Worm (Caenorhabditis elegans) whole organism, early embryonic: ENCODE measurements around the gene mes-6.

ENCODE experiments used
- B0310.2 ChIP-seq: sonication (generic microtip); optimal IDR thresholded peaks from 2 replicates; lab custom pipeline; 2016; ENCODE audit warnings: mild to moderate bottlenecking, missing genetic modification characterization, missing compliant biosample characterization
- F13C5.2 ChIP-seq: sonication (generic microtip); optimal IDR thresholded peaks from 2 replicates; lab custom pipeline; 2017; ENCODE audit warnings: mild to moderate bottlenecking, missing genetic modification characterization, inconsistent platforms, missing compliant biosample characterization
- aly-1 ChIP-seq: sonication (generic microtip); optimal IDR thresholded peaks from 2 replicates; lab custom pipeline; 2016; ENCODE audit warnings: missing genetic modification characterization, missing compliant biosample characterization
- ama-1 ChIP-seq: fragments of 150-350 bp; optimal IDR thresholded peaks from 2 replicates; lab custom pipeline; 2014
- ceh-13 ChIP-seq: fragments of 200-800 bp; sonication (Bioruptor generic); optimal IDR thresholded peaks from 2 replicates; lab custom pipeline; 2018; ENCODE audit warnings: mild to moderate bottlenecking, missing genetic modification characterization, missing compliant biosample characterization
- ceh-36 ChIP-seq: sonication (generic microtip); optimal IDR thresholded peaks from 2 replicates; lab custom pipeline; 2016; ENCODE audit warnings: missing genetic modification characterization, inconsistent platforms, missing compliant biosample characterization
- ets-7 ChIP-seq: sonication (generic microtip); optimal IDR thresholded peaks from 2 replicates; lab custom pipeline; 2016; ENCODE audit warnings: missing genotype, missing genetic modification characterization, missing compliant biosample characterization
- flt-1 ChIP-seq: fragments of 200-800 bp; sonication (Bioruptor generic); IDR thresholded peaks from 2 replicates; pipeline ENCODE4 v1.3.6; 2022; ENCODE audit warnings: missing genetic modification characterization, missing compliant biosample characterization
- hmbx-1 ChIP-seq: sonication (generic microtip); optimal IDR thresholded peaks from 2 replicates; lab custom pipeline; 2016; ENCODE audit warnings: mild to moderate bottlenecking, missing genetic modification characterization, missing compliant biosample characterization
- hmg-4 ChIP-seq: fragments of 200-800 bp; sonication (Bioruptor generic); optimal IDR thresholded peaks from 2 replicates; lab custom pipeline; 2018; ENCODE audit warnings: mild to moderate bottlenecking, missing genetic modification characterization, missing compliant biosample characterization
- hnd-1 ChIP-seq: sonication (generic microtip); optimal IDR thresholded peaks from 2 replicates; lab custom pipeline; 2016; ENCODE audit warnings: missing genetic modification characterization, missing compliant biosample characterization
- pes-1 ChIP-seq: fragments of 200-800 bp; sonication (Bioruptor generic); IDR thresholded peaks from 2 replicates; pipeline ENCODE4 v1.3.6; 2022; ENCODE audit warnings: missing genetic modification reagents, missing genetic modification characterization, missing compliant biosample characterization
- scrt-1 ChIP-seq: fragments of 200-800 bp; sonication (Bioruptor generic); IDR thresholded peaks from 2 replicates; pipeline ENCODE4 v1.3.6; 2022; ENCODE audit warnings: missing genetic modification characterization, missing compliant biosample characterization
- sea-1 ChIP-seq: fragments of 200-800 bp; sonication (Bioruptor generic); conservative IDR thresholded peaks from 2 replicates; pipeline ENCODE4 v1.3.6; 2022; ENCODE audit warnings: missing genetic modification characterization, missing compliant biosample characterization
- tbx-11 ChIP-seq: fragments of 200-800 bp; sonication (Bioruptor generic); IDR thresholded peaks from 2 replicates; pipeline ENCODE4 v1.3.6; 2022; ENCODE audit warnings: missing genetic modification characterization, missing compliant biosample characterization
- tbx-37 ChIP-seq: fragments of 200-800 bp; sonication (Bioruptor generic); conservative IDR thresholded peaks from 2 replicates; pipeline ENCODE4 v1.3.6; 2022; ENCODE audit warnings: missing genetic modification reagents, missing genetic modification characterization, missing compliant biosample characterization
- tra-4 ChIP-seq: sonication (generic microtip); optimal IDR thresholded peaks from 2 replicates; lab custom pipeline; 2017; ENCODE audit warnings: missing genetic modification characterization, missing compliant biosample characterization

Gene mes-6

DNA sequence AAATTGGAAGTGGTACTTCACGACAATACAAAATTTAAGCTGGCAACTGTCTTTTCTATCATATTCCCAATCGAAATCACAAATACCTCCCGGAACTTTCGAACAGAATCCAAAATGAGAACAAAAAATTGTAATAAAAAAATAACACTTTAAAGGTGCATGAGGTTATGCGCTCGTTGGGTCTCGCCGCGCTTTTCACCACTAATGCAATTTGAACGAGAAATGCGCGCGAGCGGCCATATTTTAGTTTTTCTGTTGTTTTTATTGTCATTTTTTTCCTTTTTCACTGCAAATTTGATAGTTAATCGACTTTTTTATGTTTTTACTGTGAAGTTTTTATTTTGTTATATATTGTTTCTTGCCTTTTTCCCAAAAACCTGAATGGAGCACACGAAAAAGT is at the start of gene mes-6:
mes-6 (plus strand) TSS at position 229 of the 400 bp plus-strand sequence.
- TF ChIP-seq scrt-1 (no peak), sea-1 (GFP tag; lab: Robert Waterston, UW) (no peak), hmg-4 (GFP tag; lab: Kevin White, UChicago) (no peak), hmbx-1 (tag; lab: Kevin White, UChicago) (no peak), ceh-36 (tag; lab: Kevin White, UChicago) (no peak), B0310.2 (no peak), F13C5.2 (tag; lab: Kevin White, UChicago) (no peak), tra-4 (tag; lab: Kevin White, UChicago) (no peak), ceh-13 (GFP tag; lab: Kevin White, UChicago) (no peak), aly-1 (tag; lab: Kevin White, UChicago) (no peak), hnd-1 (tag; lab: Kevin White, UChicago) (no peak)

DNA sequence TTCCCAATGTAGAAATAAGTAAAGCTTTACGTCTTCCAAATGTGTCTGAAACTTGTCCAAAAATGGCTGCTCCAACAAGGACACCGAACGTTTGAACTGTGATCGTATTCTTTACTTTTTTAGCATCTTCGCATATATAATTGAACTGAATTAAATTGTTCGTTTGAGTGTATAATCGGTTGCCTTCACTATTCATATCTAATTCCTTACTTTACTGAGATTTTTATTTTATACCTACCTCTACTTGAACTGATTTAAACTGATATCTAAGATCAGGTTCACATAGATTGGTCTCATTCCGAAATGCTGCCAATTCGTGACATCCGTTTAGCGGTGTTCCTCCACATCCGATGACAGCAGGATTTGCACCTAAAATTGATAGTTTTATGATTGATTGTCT is 48.7 kb upstream of the mes-6 start:
- no peak for TF ChIP-seq B0310.2

DNA sequence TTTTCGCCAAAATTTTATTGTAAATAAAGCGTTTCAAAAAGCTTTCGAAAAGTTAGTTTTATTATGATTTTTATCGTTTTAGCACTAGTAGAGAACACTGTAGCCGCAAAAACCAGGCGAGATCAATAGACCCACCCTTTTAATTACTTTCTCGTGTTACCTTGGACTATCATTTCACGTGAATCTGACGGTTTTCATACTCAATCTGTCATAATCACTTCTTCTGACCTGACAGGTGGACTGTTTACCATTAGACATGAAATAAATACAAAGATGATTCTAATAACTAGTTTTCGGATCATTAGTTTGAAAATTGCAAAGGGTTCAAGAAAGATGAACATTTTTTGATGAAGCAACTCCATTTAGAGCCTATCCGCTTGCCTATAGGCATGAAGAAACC is 48.0 kb upstream of the mes-6 start:
- TF ChIP-seq hmg-4 (GFP tag; lab: Kevin White, UChicago), result no peak
- no peak for TF ChIP-seq F13C5.2 (tag; lab: Kevin White, UChicago)
- TF ChIP-seq hnd-1 (tag; lab: Kevin White, UChicago), result no peak
- TF ChIP-seq hmbx-1 (tag; lab: Kevin White, UChicago), result no peak
- no peak for TF ChIP-seq flt-1 (GFP tag; lab: Robert Waterston, UW)
- no peak for TF ChIP-seq tra-4 (tag; lab: Kevin White, UChicago)
- TF ChIP-seq ama-1 (lab: Kevin White, UChicago), result no peak
- no peak for TF ChIP-seq tbx-11
- TF ChIP-seq aly-1 (tag; lab: Kevin White, UChicago), result no peak
- TF ChIP-seq scrt-1, result no peak
- no peak for TF ChIP-seq ets-7 (tag; lab: Kevin White, UChicago)
- TF ChIP-seq tbx-37, result no peak
- TF ChIP-seq ceh-36 (tag; lab: Kevin White, UChicago), result no peak
- no peak for TF ChIP-seq ceh-13 (GFP tag; lab: Kevin White, UChicago)

DNA sequence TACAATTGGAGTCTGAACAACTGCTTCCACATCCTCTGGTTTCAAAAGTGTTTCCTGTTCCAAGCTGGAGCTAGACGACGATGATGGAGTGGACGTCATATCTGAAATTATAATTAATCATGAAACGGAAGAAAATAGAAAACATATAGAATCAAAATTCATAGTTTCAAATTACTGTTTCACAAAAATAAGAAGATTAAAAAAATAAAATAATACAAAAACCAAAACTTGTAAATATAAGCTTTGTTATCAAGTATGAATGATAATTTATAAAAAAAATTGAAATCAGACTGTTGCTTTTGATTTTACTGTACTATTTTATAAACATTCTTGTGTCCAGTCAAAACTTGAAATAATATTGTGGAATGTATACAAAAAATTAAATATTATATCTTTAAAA is 47.4 kb upstream of the mes-6 start, which contains the start of gene str-176:
str-176 (minus strand) TSS at position 101 of the 400 bp plus-strand sequence.
- no peak for TF ChIP-seq pes-1 (GFP tag; lab: Robert Waterston, UW)
- TF ChIP-seq scrt-1, result no peak
- TF ChIP-seq flt-1 (GFP tag; lab: Robert Waterston, UW), result no peak

DNA sequence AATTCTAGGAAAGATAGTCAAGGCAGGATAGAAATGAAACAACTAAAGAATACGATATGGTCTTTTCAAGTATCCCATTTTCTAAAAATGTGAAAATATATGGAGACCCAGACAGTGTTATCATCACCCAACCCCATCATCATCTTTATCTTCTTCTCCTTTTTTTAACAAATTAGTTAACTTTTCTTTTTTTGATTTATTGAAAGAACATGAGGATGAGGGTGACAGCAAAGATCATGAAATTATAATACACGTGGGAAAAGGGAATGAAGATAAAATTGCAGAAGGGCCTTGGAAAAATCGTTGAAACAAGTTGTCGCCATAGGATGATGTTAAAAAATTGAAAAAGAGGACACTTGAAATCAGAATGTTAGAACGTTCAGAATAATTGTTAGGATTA is 46.9 kb upstream of the mes-6 start:
- no peak for TF ChIP-seq tbx-37
- no peak for TF ChIP-seq pes-1 (GFP tag; lab: Robert Waterston, UW)
- no peak for TF ChIP-seq ceh-13 (GFP tag; lab: Kevin White, UChicago)
- no peak for TF ChIP-seq aly-1 (tag; lab: Kevin White, UChicago)
- no peak for TF ChIP-seq ama-1 (lab: Kevin White, UChicago)
- TF ChIP-seq sea-1 (GFP tag; lab: Robert Waterston, UW), result no peak
- no peak for TF ChIP-seq hnd-1 (tag; lab: Kevin White, UChicago)
- no peak for TF ChIP-seq tbx-11
- no peak for TF ChIP-seq B0310.2

DNA sequence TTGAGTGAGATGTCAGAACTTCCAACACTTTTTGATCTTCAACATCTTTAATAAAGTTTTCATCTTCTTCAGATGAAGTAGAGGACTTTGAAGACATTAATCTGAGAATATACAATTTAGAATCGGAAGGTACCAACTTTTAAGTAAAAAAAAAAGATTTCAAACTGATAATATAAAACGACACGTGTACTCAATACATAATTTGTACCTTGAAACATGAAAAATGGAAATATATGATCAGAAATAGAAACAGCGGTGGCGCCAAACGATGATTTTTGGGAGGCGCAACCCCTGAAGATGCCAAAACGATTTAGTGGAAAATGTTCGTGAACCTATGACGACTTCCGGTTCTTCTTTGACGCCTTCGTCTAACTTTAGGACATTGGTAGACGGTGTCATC is 38.6 kb upstream of the mes-6 start, which contains the start of gene oat-1:
oat-1 (minus strand) TSS at position 101 of the 400 bp plus-strand sequence.
- TF ChIP-seq tbx-11, result no peak
- no peak for TF ChIP-seq tra-4 (tag; lab: Kevin White, UChicago)
- no peak for TF ChIP-seq flt-1 (GFP tag; lab: Robert Waterston, UW)
- no peak for TF ChIP-seq B0310.2
- TF ChIP-seq pes-1 (GFP tag; lab: Robert Waterston, UW), result no peak
- no peak for TF ChIP-seq hmg-4 (GFP tag; lab: Kevin White, UChicago)
- TF ChIP-seq ets-7 (tag; lab: Kevin White, UChicago), result no peak
- TF ChIP-seq hnd-1 (tag; lab: Kevin White, UChicago), result no peak
- TF ChIP-seq aly-1 (tag; lab: Kevin White, UChicago), result no peak
- no peak for TF ChIP-seq scrt-1
- no peak for TF ChIP-seq hmbx-1 (tag; lab: Kevin White, UChicago)
- no peak for TF ChIP-seq ceh-13 (GFP tag; lab: Kevin White, UChicago)
- no peak for TF ChIP-seq F13C5.2 (tag; lab: Kevin White, UChicago)
- no peak for TF ChIP-seq ama-1 (lab: Kevin White, UChicago)
- TF ChIP-seq tbx-37, result no peak
- TF ChIP-seq ceh-36 (tag; lab: Kevin White, UChicago), result no peak
- TF ChIP-seq sea-1 (GFP tag; lab: Robert Waterston, UW), result no peak

DNA sequence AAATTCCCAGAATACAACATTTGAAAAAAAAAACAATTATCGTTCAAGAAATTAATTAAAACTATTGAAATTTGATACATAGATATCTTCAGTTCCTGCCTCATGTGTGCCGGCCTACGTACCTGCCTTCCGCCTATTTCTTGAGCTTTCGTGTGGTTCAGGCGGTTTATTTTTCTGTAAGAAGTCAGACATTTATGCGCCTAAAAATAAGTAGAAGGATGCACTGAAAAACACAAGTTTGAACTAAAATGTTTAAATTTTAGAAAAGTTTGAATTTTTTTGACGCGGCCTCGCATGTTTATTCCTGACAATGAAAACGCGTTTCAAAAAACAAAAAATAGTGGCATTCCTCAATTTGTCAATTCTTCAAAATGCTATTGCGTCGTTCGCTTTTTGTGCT is 37.3 kb upstream of the mes-6 start, which contains the start of gene C28C12.11:
C28C12.11 (plus strand) TSS at position 301 of the 400 bp plus-strand sequence.
- TF ChIP-seq hmbx-1 (tag; lab: Kevin White, UChicago), result no peak
- no peak for TF ChIP-seq hmg-4 (GFP tag; lab: Kevin White, UChicago)
- no peak for TF ChIP-seq flt-1 (GFP tag; lab: Robert Waterston, UW)
- no peak for TF ChIP-seq scrt-1
- no peak for TF ChIP-seq hnd-1 (tag; lab: Kevin White, UChicago)
- TF ChIP-seq B0310.2, result no peak
- TF ChIP-seq sea-1 (GFP tag; lab: Robert Waterston, UW), result no peak
- TF ChIP-seq ama-1 (lab: Kevin White, UChicago), result no peak
- no peak for TF ChIP-seq aly-1 (tag; lab: Kevin White, UChicago)

DNA sequence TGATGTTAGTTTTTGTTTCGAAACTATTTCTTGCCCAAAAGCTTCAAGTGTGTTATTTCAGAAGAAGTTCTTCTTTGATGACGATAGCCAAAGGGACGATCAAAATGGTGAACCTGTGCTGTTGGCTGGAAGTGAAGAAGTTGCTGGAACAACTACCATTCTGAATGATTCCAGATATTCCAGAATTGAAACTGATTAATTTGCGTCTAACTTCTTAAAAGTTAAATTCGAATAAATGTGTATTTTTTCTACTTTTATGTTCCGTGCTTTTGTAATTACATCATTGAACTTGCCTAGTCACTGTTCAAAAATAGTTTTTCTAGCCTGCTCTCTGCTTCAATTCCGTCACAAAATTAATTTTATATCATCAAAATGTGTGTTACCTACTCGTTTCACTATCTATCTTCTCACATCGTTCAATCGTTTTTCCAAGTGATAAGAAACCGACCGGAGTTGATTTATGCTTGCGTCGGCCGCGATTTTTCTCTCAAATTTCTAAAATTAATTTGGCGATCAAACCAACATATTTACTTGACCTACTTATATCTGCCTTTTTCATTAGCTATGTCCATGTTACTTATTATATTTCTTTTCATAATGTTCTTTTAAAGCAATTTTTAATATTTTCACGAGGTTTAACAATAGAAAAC is 35.9 kb upstream of the mes-6 start:
- TF ChIP-seq hmbx-1 (tag; lab: Kevin White, UChicago), result no peak
- TF ChIP-seq aly-1 (tag; lab: Kevin White, UChicago), result no peak
- no peak for TF ChIP-seq B0310.2
